Worm (Caenorhabditis elegans) whole organism, L1 larva: ENCODE measurements around the gene pha-4.

ENCODE experiments used
- C04F5.9 ChIP-seq: sonication (generic microtip); optimal IDR thresholded peaks from 2 replicates; lab custom pipeline; 2016; ENCODE audit warnings: missing genetic modification characterization, missing compliant biosample characterization
- F16B12.6 ChIP-seq: fragments of 150-350 bp; optimal IDR thresholded peaks from 2 replicates; lab custom pipeline; 2014; ENCODE audit warnings: missing biosample characterization, missing genetic modification characterization
- aha-1 ChIP-seq: fragments of 150-350 bp; optimal IDR thresholded peaks from 2 replicates; lab custom pipeline; 2014; ENCODE audit warnings: missing biosample characterization, missing genetic modification characterization
- aly-2 ChIP-seq: fragments of 150-350 bp; optimal IDR thresholded peaks from 2 replicates; lab custom pipeline; 2014; ENCODE audit warnings: missing biosample characterization, missing genetic modification characterization
- ama-1 ChIP-seq: fragments of 150-350 bp; optimal IDR thresholded peaks from 2 replicates; lab custom pipeline; 2014
- blmp-1 ChIP-seq: fragments of 150-350 bp; optimal IDR thresholded peaks from 2 replicates; lab custom pipeline; 2014; ENCODE audit warnings: missing biosample characterization, missing genetic modification characterization
- ceh-63 ChIP-seq: fragments of 200-800 bp; sonication (Bioruptor generic); optimal IDR thresholded peaks from 2 replicates; lab custom pipeline; 2018; ENCODE audit warnings: mild to moderate bottlenecking, missing genetic modification characterization, missing compliant biosample characterization
- ceh-82 ChIP-seq, 3 experiments: fragments of 150-350 bp in 1 of 3; sonication (generic microtip) in 2 of 3; optimal IDR thresholded peaks; 2 replicates each; lab custom pipeline; 2014 to 2017; ENCODE audit warnings: missing biosample characterization in 3 of 3, missing genetic modification characterization in 3 of 3
- ces-1 ChIP-seq: fragments of 150-350 bp; optimal IDR thresholded peaks from 2 replicates; lab custom pipeline; 2014; ENCODE audit warnings: missing biosample characterization, missing genetic modification reagents, missing genetic modification characterization
- dsc-1 ChIP-seq: sonication (generic microtip); optimal IDR thresholded peaks from 2 replicates; lab custom pipeline; 2016; ENCODE audit warnings: mild to moderate bottlenecking, missing genetic modification characterization, missing compliant biosample characterization
- egl-13 ChIP-seq: sonication (generic microtip); optimal IDR thresholded peaks from 2 replicates; lab custom pipeline; 2016; ENCODE audit warnings: missing genotype, missing genetic modification reagents, missing genetic modification characterization, missing compliant biosample characterization
- egl-27 ChIP-seq, 2 experiments: fragments of 150-350 bp in 1 of 2; sonication (generic microtip); optimal IDR thresholded peaks; 3 replicates each; lab custom pipeline; 2017 to 2018; ENCODE audit warnings: missing biosample characterization in 2 of 2, missing genetic modification characterization in 2 of 2, missing genetic modification reagents in 2 of 2
- elt-2 ChIP-seq: sonication (generic microtip); optimal IDR thresholded peaks from 2 replicates; lab custom pipeline; 2016; ENCODE audit warnings: missing genetic modification characterization, mild to moderate bottlenecking, inconsistent platforms, missing compliant biosample characterization, missing genetic modification reagents
- elt-3 ChIP-seq, 6 experiments: fragments of 150-350 bp in 1 of 6; sonication (generic microtip); optimal IDR thresholded peaks; 2 replicates each; lab custom pipeline; 2017 to 2018; ENCODE audit warnings: missing biosample characterization in 6 of 6, missing genetic modification characterization in 6 of 6, inconsistent platforms in 1 of 6
- ets-5 ChIP-seq: fragments of 200-800 bp; sonication (Bioruptor generic); IDR thresholded peaks from 2 replicates; pipeline ENCODE4 v1.3.6; 2022; ENCODE audit warnings: missing genetic modification characterization, missing compliant biosample characterization
- grh-1 ChIP-seq: fragments of 200-800 bp; sonication (Bioruptor generic); IDR thresholded peaks from 2 replicates; pipeline ENCODE4 v1.3.6; 2022; ENCODE audit warnings: missing genetic modification reagents, missing genetic modification characterization, missing compliant biosample characterization
- hlh-17 ChIP-seq: fragments of 200-800 bp; sonication (Bioruptor generic); optimal IDR thresholded peaks from 2 replicates; lab custom pipeline; 2018; ENCODE audit warnings: missing genetic modification characterization, mild to moderate bottlenecking, missing compliant biosample characterization, moderate library complexity, borderline replicate concordance
- hpl-2 ChIP-seq: fragments of 150-350 bp; optimal IDR thresholded peaks from 2 replicates; lab custom pipeline; 2014; ENCODE audit warnings: missing biosample characterization, missing genetic modification reagents, missing genetic modification characterization
- lin-14 ChIP-seq: fragments of 200-800 bp; sonication (Bioruptor generic); optimal IDR thresholded peaks from 2 replicates; lab custom pipeline; 2018; ENCODE audit warnings: mild to moderate bottlenecking, missing genetic modification characterization, moderate library complexity, missing compliant biosample characterization
- lin-35 ChIP-seq, 2 experiments: fragments of 150-350 bp; optimal IDR thresholded peaks; 2 replicates each; lab custom pipeline; 2014; ENCODE audit warnings: missing biosample characterization in 2 of 2, missing genetic modification characterization in 2 of 2, missing genetic modification reagents in 2 of 2
- mab-9 ChIP-seq: fragments of 200-800 bp; sonication (Bioruptor generic); IDR thresholded peaks from 2 replicates; pipeline ENCODE4 v1.3.6; 2022; ENCODE audit warnings: missing genetic modification reagents, missing genetic modification characterization, missing compliant biosample characterization
- mdl-1 ChIP-seq, 2 experiments: fragments of 150-350 bp; optimal IDR thresholded peaks; 2 replicates each; lab custom pipeline; 2014 to 2017; ENCODE audit warnings: missing biosample characterization in 2 of 2, missing genetic modification characterization in 2 of 2, inconsistent platforms in 1 of 2
- mef-2 ChIP-seq: fragments of 150-350 bp; optimal IDR thresholded peaks from 2 replicates; lab custom pipeline; 2014; ENCODE audit warnings: missing biosample characterization, missing genetic modification characterization
- mep-1 ChIP-seq: fragments of 150-350 bp; optimal IDR thresholded peaks from 2 replicates; lab custom pipeline; 2014; ENCODE audit warnings: missing biosample characterization, missing genetic modification characterization
- nhr-11 ChIP-seq: fragments of 150-350 bp; optimal IDR thresholded peaks from 2 replicates; lab custom pipeline; 2014; ENCODE audit warnings: missing biosample characterization, missing genetic modification characterization
- nhr-12 ChIP-seq: sonication (generic microtip); optimal IDR thresholded peaks from 2 replicates; lab custom pipeline; 2017; ENCODE audit warnings: missing biosample characterization, missing genetic modification characterization
- nhr-20 ChIP-seq: sonication (generic microtip); optimal IDR thresholded peaks from 2 replicates; lab custom pipeline; 2016; ENCODE audit warnings: mild to moderate bottlenecking, missing genetic modification characterization, missing compliant biosample characterization
- nhr-237 ChIP-seq: fragments of 150-350 bp; optimal IDR thresholded peaks from 2 replicates; lab custom pipeline; 2014; ENCODE audit warnings: missing biosample characterization, missing genetic modification characterization
- nhr-47 ChIP-seq: sonication (generic microtip); optimal IDR thresholded peaks from 2 replicates; lab custom pipeline; 2016; ENCODE audit warnings: mild to moderate bottlenecking, missing genetic modification characterization, moderate library complexity, missing compliant biosample characterization
- nhr-71 ChIP-seq: sonication (generic microtip); optimal IDR thresholded peaks from 2 replicates; lab custom pipeline; 2016; ENCODE audit warnings: mild to moderate bottlenecking, missing genetic modification characterization, moderate library complexity, missing compliant biosample characterization
- nhr-76 ChIP-seq: sonication (generic microtip); optimal IDR thresholded peaks from 2 replicates; lab custom pipeline; 2017; ENCODE audit warnings: missing biosample characterization, missing genetic modification characterization
- nhr-77 ChIP-seq: fragments of 150-350 bp; optimal IDR thresholded peaks from 2 replicates; lab custom pipeline; 2014; ENCODE audit warnings: missing biosample characterization, missing genetic modification characterization
- nhr-84 ChIP-seq: sonication (generic microtip); optimal IDR thresholded peaks from 2 replicates; lab custom pipeline; 2017; ENCODE audit warnings: missing biosample characterization, missing genetic modification characterization
- nhr-85 ChIP-seq: sonication (generic microtip); peaks from one replicate; lab custom pipeline; 2016; ENCODE audit warnings: missing genetic modification characterization, inconsistent platforms, missing compliant biosample characterization
- pag-3 ChIP-seq: sonication (generic microtip); optimal IDR thresholded peaks from 2 replicates; lab custom pipeline; 2017; ENCODE audit warnings: missing genetic modification characterization, mild to moderate bottlenecking, missing compliant biosample characterization, antibody characterized with exemption, borderline replicate concordance; ENCODE audit not compliant: insufficient read depth
- snpc-4 ChIP-seq: fragments of 150-350 bp; optimal IDR thresholded peaks from 2 replicates; lab custom pipeline; 2014; ENCODE audit warnings: missing biosample characterization, missing genetic modification characterization
- snu-23 ChIP-seq: sonication (generic microtip); optimal IDR thresholded peaks from 2 replicates; lab custom pipeline; 2016; ENCODE audit warnings: missing genetic modification characterization, missing compliant biosample characterization
- swsn-7 ChIP-seq: sonication (generic microtip); optimal IDR thresholded peaks from 2 replicates; lab custom pipeline; 2016; ENCODE audit warnings: missing genetic modification characterization, missing compliant biosample characterization
- unc-86 ChIP-seq: sonication (generic microtip); optimal IDR thresholded peaks from 2 replicates; lab custom pipeline; 2016; ENCODE audit warnings: missing genetic modification characterization, missing compliant biosample characterization
- xbp-1 ChIP-seq: sonication (generic microtip); optimal IDR thresholded peaks from 2 replicates; lab custom pipeline; 2016; ENCODE audit warnings: missing genetic modification characterization, missing compliant biosample characterization
- zip-4 ChIP-seq: fragments of 200-800 bp; sonication (Bioruptor generic); optimal IDR thresholded peaks from 2 replicates; lab custom pipeline; 2018; ENCODE audit warnings: mild to moderate bottlenecking, missing genetic modification characterization, moderate library complexity, missing compliant biosample characterization
- ztf-11 ChIP-seq, 2 experiments: sonication (generic microtip); optimal IDR thresholded peaks; 2 replicates each; lab custom pipeline; 2016 to 2017; ENCODE audit warnings: missing genetic modification characterization in 2 of 2, missing biosample characterization in 1 of 2, missing compliant biosample characterization in 1 of 2

Gene pha-4

ce11 chrV:20789105-20789504 is 36.3 kb downstream of the pha-4 start, which contains the start of gene tpan-1 (continued):
- no peak for TF ChIP-seq C04F5.9 (tag; lab: Kevin White, UChicago)
- no peak for TF ChIP-seq hpl-2 (GFP tag; lab: Kevin White, UChicago)
- TF ChIP-seq F16B12.6 (tag; lab: Kevin White, UChicago), result no peak
- no peak for TF ChIP-seq nhr-237 (tag; lab: Kevin White, UChicago)
- TF ChIP-seq dsc-1, result peak; percentile 19
- TF ChIP-seq nhr-84 (tag; lab: Kevin White, UChicago), result no peak
- no peak for TF ChIP-seq nhr-85
- peak; percentile 7 for TF ChIP-seq nhr-20
- TF ChIP-seq hlh-17, result no peak
- no peak for TF ChIP-seq ceh-63 (GFP tag; lab: Kevin White, UChicago)
- no peak for TF ChIP-seq blmp-1 (tag; lab: Kevin White, UChicago)
- peak; percentile 58 for TF ChIP-seq snu-23 (GFP tag; lab: Kevin White, UChicago)
- TF ChIP-seq ama-1 (lab: Kevin White, UChicago), result no peak
- TF ChIP-seq lin-35 (GFP tag; optimal IDR thresholded peaks at IDR 0.05; lab: Kevin White, UChicago), result peak in 1 of 2 experiments; percentile 45
- no peak for TF ChIP-seq aha-1
- TF ChIP-seq egl-13 (tag; lab: Kevin White, UChicago), result peak; percentile 43
- no peak for TF ChIP-seq mef-2 (tag; lab: Kevin White, UChicago)
- TF ChIP-seq unc-86 (tag; lab: Kevin White, UChicago), result peak; percentile 62
- peak; percentile 68 for TF ChIP-seq nhr-47 (tag; lab: Kevin White, UChicago)
- TF ChIP-seq ces-1 (GFP tag; lab: Kevin White, UChicago), result peak; percentile 76
- no peak for TF ChIP-seq pag-3 (tag; lab: Kevin White, UChicago)
- TF ChIP-seq mep-1 (tag; lab: Kevin White, UChicago), result peak; percentile 29
- TF ChIP-seq mdl-1 (tag; optimal IDR thresholded peaks at IDR 0.05; lab: Kevin White, UChicago), result peak in 1 of 2 experiments; percentile 38

- TF ChIP-seq nhr-47 (tag; lab: Kevin White, UChicago) (peak; percentile 14), nhr-12 (tag; lab: Kevin White, UChicago) (no peak), egl-27 (tag; optimal IDR thresholded peaks at IDR 0.05; lab: Kevin White, UChicago) (no peak), nhr-11 (tag; lab: Kevin White, UChicago) (no peak), aly-2 (tag; lab: Kevin White, UChicago) (no peak), nhr-237 (tag; lab: Kevin White, UChicago) (no peak), mdl-1 (tag; optimal IDR thresholded peaks at IDR 0.05; lab: Kevin White, UChicago) (no peak), mab-9 (GFP tag; lab: Robert Waterston, UW) (no peak), grh-1 (GFP tag; lab: Robert Waterston, UW) (peak; percentile 24; the same call in 1 of the 2 replicates), xbp-1 (tag; lab: Kevin White, UChicago) (no peak), ets-5 (GFP tag; lab: Robert Waterston, UW) (no peak), snpc-4 (tag; lab: Kevin White, UChicago) (peak; percentile 61)
Observed at ce11 chrV:20790011-20790410, 37.2 kb downstream of the pha-4 start, which contains the start of gene Y44A6D.1. Gene Y44A6D.1 (minus strand): TSS chrV:20790033.

- TF ChIP-seq F16B12.6 (tag; lab: Kevin White, UChicago), result no peak
- no peak for TF ChIP-seq elt-2 (tag; lab: Kevin White, UChicago)
- TF ChIP-seq egl-13 (tag; lab: Kevin White, UChicago), result no peak
- TF ChIP-seq lin-14 (GFP tag; lab: Kevin White, UChicago), result no peak
- TF ChIP-seq nhr-77, result no peak
- TF ChIP-seq ztf-11 (tag; optimal IDR thresholded peaks at IDR 0.05; lab: Kevin White, UChicago), result no peak
- no peak for TF ChIP-seq ceh-82 (tag; optimal IDR thresholded peaks at IDR 0.05; lab: Kevin White, UChicago)
- TF ChIP-seq nhr-71 (tag; lab: Kevin White, UChicago), result no peak
- TF ChIP-seq zip-4 (GFP tag; lab: Kevin White, UChicago), result no peak
- TF ChIP-seq nhr-11 (tag; lab: Kevin White, UChicago), result no peak
- no peak for TF ChIP-seq blmp-1 (tag; lab: Kevin White, UChicago)
- no peak for TF ChIP-seq swsn-7
- no peak for TF ChIP-seq nhr-76 (tag; lab: Kevin White, UChicago)
- TF ChIP-seq hpl-2 (GFP tag; lab: Kevin White, UChicago), result no peak
- no peak for TF ChIP-seq elt-3 (tag; optimal IDR thresholded peaks at IDR 0.05; lab: Kevin White, UChicago)
- TF ChIP-seq ces-1 (GFP tag; lab: Kevin White, UChicago), result no peak
Observed at ce11 chrV:20790616-20791015, 37.8 kb downstream of the pha-4 start.
